Worm (Caenorhabditis elegans) whole organism, L3 larva: ENCODE measurements around the gene tba-8.

Source experiments
- skn-1 ChIP-seq: fragments of 150-350 bp; optimal IDR thresholded peaks from 2 replicates; lab custom pipeline; 2014; ENCODE audit warnings: missing biosample characterization, missing genetic modification characterization
- unc-62 ChIP-seq: fragments of 150-350 bp; sonication (generic microtip); optimal IDR thresholded peaks from 4 replicates; lab custom pipeline; 2014; ENCODE audit warnings: missing biosample characterization, missing genetic modification reagents, missing genetic modification characterization

- TF ChIP-seq unc-62 (GFP tag; lab: Kevin White, UChicago), result no peak
- TF ChIP-seq skn-1 (tag; lab: Kevin White, UChicago), result peak; percentile 45
Observed at ce11 chrX:9441512-9441911, 16.6 kb downstream of the tba-8 start, which contains the start of gene memb-1.
